Worm (Caenorhabditis elegans) whole organism, L3 larva: Measurements from ENCODE around the gene F41B5.1.

Experiments used
- elt-3 ChIP-seq, 3 experiments: fragments of 150-350 bp in 1 of 3; sonication (generic microtip) in 2 of 3; optimal IDR thresholded peaks; 2 replicates in 2 of 3; 4 replicates in 1 of 3; lab custom pipeline; 2014 to 2017; ENCODE audit warnings: missing biosample characterization in 3 of 3, missing genetic modification characterization in 3 of 3
- eor-1 ChIP-seq, 2 experiments: fragments of 150-350 bp; optimal IDR thresholded peaks; 2 replicates each; lab custom pipeline; 2014 to 2018; ENCODE audit warnings: missing biosample characterization in 2 of 2, missing genetic modification characterization in 2 of 2
- fos-1 ChIP-seq: fragments of 150-350 bp; optimal IDR thresholded peaks from 2 replicates; lab custom pipeline; 2014; ENCODE audit warnings: missing biosample characterization, missing genetic modification characterization
- jun-1 ChIP-seq: fragments of 150-350 bp; optimal IDR thresholded peaks from 2 replicates; lab custom pipeline; 2014; ENCODE audit warnings: missing biosample characterization, missing genetic modification reagents, missing genetic modification characterization
- lin-39 ChIP-seq: fragments of 150-350 bp; optimal IDR thresholded peaks from 2 replicates; lab custom pipeline; 2018; ENCODE audit warnings: missing biosample characterization, missing genetic modification reagents, missing genetic modification characterization
- nhr-28 ChIP-seq: fragments of 150-350 bp; optimal IDR thresholded peaks from 2 replicates; lab custom pipeline; 2014; ENCODE audit warnings: missing biosample characterization, missing genetic modification characterization
- pqm-1 ChIP-seq: fragments of 150-350 bp; optimal IDR thresholded peaks from 2 replicates; lab custom pipeline; 2017; ENCODE audit warnings: missing biosample characterization, missing genetic modification characterization, inconsistent platforms
- skn-1 ChIP-seq: fragments of 150-350 bp; optimal IDR thresholded peaks from 2 replicates; lab custom pipeline; 2014; ENCODE audit warnings: missing biosample characterization, missing genetic modification characterization

ce11 chrV:2225130-2225529 lies 30.2 kb upstream of the F41B5.1 start, which contains the start of gene nhr-103:
- TF ChIP-seq nhr-28 (tag; lab: Kevin White, UChicago) (no peak), pqm-1 (tag; lab: Kevin White, UChicago) (no peak), jun-1 (no peak), elt-3 (tag; optimal IDR thresholded peaks at IDR 0.05; lab: Kevin White, UChicago) (no peak), fos-1 (tag; lab: Kevin White, UChicago) (no peak), eor-1 (tag; optimal IDR thresholded peaks at IDR 0.05; lab: Kevin White, UChicago) (no peak), skn-1 (tag; lab: Kevin White, UChicago) (no peak), lin-39 (tag; lab: Kevin White, UChicago) (no peak)
